Worm (Caenorhabditis elegans) whole organism, midembryonic: Measurements from ENCODE around the gene rabr-4.

ENCODE experiments used
- T22C8.4 ChIP-seq: fragments of 200-800 bp; sonication (Bioruptor generic); IDR thresholded peaks from 2 replicates; pipeline ENCODE4 v1.3.6; 2022; ENCODE audit warnings: missing genetic modification characterization, missing compliant biosample characterization
- cog-1 ChIP-seq: sonication (generic microtip); optimal IDR thresholded peaks from 2 replicates; lab custom pipeline; 2016; ENCODE audit warnings: missing genetic modification characterization, missing compliant biosample characterization
- flt-1 ChIP-seq: fragments of 200-800 bp; sonication (Bioruptor generic); IDR thresholded peaks from 2 replicates; pipeline ENCODE4 v1.3.6; 2022; ENCODE audit warnings: missing genetic modification characterization, missing compliant biosample characterization
- klf-2 ChIP-seq: fragments of 200-800 bp; sonication (Bioruptor generic); conservative IDR thresholded peaks from 2 replicates; pipeline ENCODE4 v1.3.6; 2022; ENCODE audit warnings: missing genetic modification reagents, missing genetic modification characterization, missing compliant biosample characterization
- med-1 ChIP-seq: sonication (generic microtip); optimal IDR thresholded peaks from 2 replicates; lab custom pipeline; 2017; ENCODE audit warnings: missing genetic modification characterization, mild to moderate bottlenecking, missing compliant biosample characterization, antibody characterized with exemption, missing genetic modification reagents; ENCODE audit not compliant: insufficient read depth
- ref-1 ChIP-seq: fragments of 200-800 bp; sonication (Bioruptor generic); conservative IDR thresholded peaks from 2 replicates; pipeline ENCODE4 v1.3.6; 2022; ENCODE audit warnings: missing genetic modification reagents, missing genetic modification characterization, missing compliant biosample characterization
- tab-1 ChIP-seq: fragments of 200-800 bp; sonication (Bioruptor generic); IDR thresholded peaks from 2 replicates; pipeline ENCODE4 v1.3.6; 2022; ENCODE audit warnings: missing genetic modification characterization, missing compliant biosample characterization
- ztf-23 ChIP-seq: fragments of 200-800 bp; sonication (Bioruptor generic); IDR thresholded peaks from 2 replicates; pipeline ENCODE4 v1.3.6; 2022; ENCODE audit warnings: missing genetic modification reagents, missing genetic modification characterization, missing compliant biosample characterization
- ztf-29 ChIP-seq: fragments of 200-800 bp; sonication (Bioruptor generic); IDR thresholded peaks from 2 replicates; pipeline ENCODE4 v1.3.6; 2022; ENCODE audit warnings: missing genetic modification reagents, missing genetic modification characterization, missing compliant biosample characterization

Gene rabr-4

ce11 chrV:16163719-16164118 lies 31.0 kb upstream of the rabr-4 start, which contains the start of gene F10A3.12:
Gene F10A3.12 (plus strand): TSS chrV:16164019.
- TF ChIP-seq ref-1 (GFP tag; lab: Robert Waterston, UW) (no peak), ztf-23 (GFP tag; lab: Robert Waterston, UW) (no peak)

ce11 chrV:16165936-16166335 lies 28.8 kb upstream of the rabr-4 start, which contains the start of gene str-108:
Gene str-108 (plus strand): TSS chrV:16166236.
- TF ChIP-seq flt-1 (GFP tag; lab: Robert Waterston, UW) (no peak), ztf-29 (GFP tag; lab: Robert Waterston, UW) (no peak), ztf-23 (GFP tag; lab: Robert Waterston, UW) (no peak), T22C8.4 (no peak), med-1 (GFP tag; lab: Kevin White, UChicago) (no peak), ref-1 (GFP tag; lab: Robert Waterston, UW) (no peak), cog-1 (no peak), tab-1 (no peak), klf-2 (GFP tag; lab: Robert Waterston, UW) (no peak)

ce11 chrV:16169026-16169425 lies 25.7 kb upstream of the rabr-4 start, which contains the start of gene str-111:
Gene str-111 (minus strand): TSS chrV:16169126.
- TF ChIP-seq klf-2 (GFP tag; lab: Robert Waterston, UW) (no peak), ztf-29 (GFP tag; lab: Robert Waterston, UW) (no peak), tab-1 (no peak)

ce11 chrV:16171721-16172120 lies 23.0 kb upstream of the rabr-4 start, which contains the start of gene K05D4.9:
Gene K05D4.9 (minus strand): TSS chrV:16171821.
- TF ChIP-seq ztf-29 (GFP tag; lab: Robert Waterston, UW) (no peak), med-1 (GFP tag; lab: Kevin White, UChicago) (no peak), tab-1 (no peak), flt-1 (GFP tag; lab: Robert Waterston, UW) (no peak), ref-1 (GFP tag; lab: Robert Waterston, UW) (no peak), cog-1 (no peak), klf-2 (GFP tag; lab: Robert Waterston, UW) (no peak), T22C8.4 (no peak), ztf-23 (GFP tag; lab: Robert Waterston, UW) (no peak)

ce11 chrV:16174109-16174508 lies 20.6 kb upstream of the rabr-4 start:
- TF ChIP-seq ztf-23 (GFP tag; lab: Robert Waterston, UW) (no peak), cog-1 (no peak), klf-2 (GFP tag; lab: Robert Waterston, UW) (no peak), ztf-29 (GFP tag; lab: Robert Waterston, UW) (no peak), flt-1 (GFP tag; lab: Robert Waterston, UW) (no peak), tab-1 (no peak), T22C8.4 (no peak), ref-1 (GFP tag; lab: Robert Waterston, UW) (no peak), med-1 (GFP tag; lab: Kevin White, UChicago) (no peak)

- TF ChIP-seq tab-1, result no peak
- no peak for TF ChIP-seq klf-2 (GFP tag; lab: Robert Waterston, UW)
Observed at ce11 chrV:16175227-16175626, 19.5 kb upstream of the rabr-4 start.

ce11 chrV:16175757-16176156 lies 19.0 kb upstream of the rabr-4 start, which contains the start of gene cyp-33D1:
Gene cyp-33D1 (minus strand): TSS chrV:16175857.
- TF ChIP-seq ztf-23 (GFP tag; lab: Robert Waterston, UW) (no peak), flt-1 (GFP tag; lab: Robert Waterston, UW) (no peak), ztf-29 (GFP tag; lab: Robert Waterston, UW) (no peak), tab-1 (no peak), med-1 (GFP tag; lab: Kevin White, UChicago) (no peak), cog-1 (no peak), klf-2 (GFP tag; lab: Robert Waterston, UW) (no peak), T22C8.4 (no peak), ref-1 (GFP tag; lab: Robert Waterston, UW) (no peak)

- no peak for TF ChIP-seq med-1 (GFP tag; lab: Kevin White, UChicago)
- no peak for TF ChIP-seq klf-2 (GFP tag; lab: Robert Waterston, UW)
- TF ChIP-seq ztf-29 (GFP tag; lab: Robert Waterston, UW), result no peak
- no peak for TF ChIP-seq cog-1
- no peak for TF ChIP-seq T22C8.4
- no peak for TF ChIP-seq tab-1
- TF ChIP-seq ztf-23 (GFP tag; lab: Robert Waterston, UW), result no peak
- TF ChIP-seq flt-1 (GFP tag; lab: Robert Waterston, UW), result no peak
- TF ChIP-seq ref-1 (GFP tag; lab: Robert Waterston, UW), result no peak
Observed at ce11 chrV:16180350-16180749, 14.4 kb upstream of the rabr-4 start, which contains the start of gene str-106. Gene str-106 (plus strand): TSS chrV:16180650.

ce11 chrV:16182110-16182509 lies 12.6 kb upstream of the rabr-4 start, which contains the start of gene srz-13:
Gene srz-13 (plus strand): TSS chrV:16182410.
- TF ChIP-seq klf-2 (GFP tag; lab: Robert Waterston, UW), result no peak
- no peak for TF ChIP-seq T22C8.4
- no peak for TF ChIP-seq tab-1
- no peak for TF ChIP-seq ref-1 (GFP tag; lab: Robert Waterston, UW)
- TF ChIP-seq ztf-29 (GFP tag; lab: Robert Waterston, UW), result no peak
- no peak for TF ChIP-seq med-1 (GFP tag; lab: Kevin White, UChicago)
- no peak for TF ChIP-seq ztf-23 (GFP tag; lab: Robert Waterston, UW)
- no peak for TF ChIP-seq flt-1 (GFP tag; lab: Robert Waterston, UW)
- TF ChIP-seq cog-1, result no peak

ce11 chrV:16182918-16183317 lies 11.8 kb upstream of the rabr-4 start, which contains the start of gene srh-277:
Gene srh-277 (plus strand): TSS chrV:16183218.
- TF ChIP-seq T22C8.4 (no peak), cog-1 (no peak), med-1 (GFP tag; lab: Kevin White, UChicago) (no peak), ref-1 (GFP tag; lab: Robert Waterston, UW) (no peak), flt-1 (GFP tag; lab: Robert Waterston, UW) (no peak), ztf-23 (GFP tag; lab: Robert Waterston, UW) (no peak), ztf-29 (GFP tag; lab: Robert Waterston, UW) (no peak), tab-1 (no peak), klf-2 (GFP tag; lab: Robert Waterston, UW) (no peak)
